Worm (Caenorhabditis elegans) whole organism, mixed stage, embryonic: ENCODE measurements around the gene mrpl-45.

Experiments
- bed-3 ChIP-seq: fragments of 200-800 bp; sonication (Bioruptor generic); optimal IDR thresholded peaks from 3 replicates; lab custom pipeline; 2018; ENCODE audit warnings: mild to moderate bottlenecking, missing genetic modification characterization, moderate library complexity, missing compliant biosample characterization
- blmp-1 ChIP-seq: fragments of 150-350 bp; optimal IDR thresholded peaks from 2 replicates; lab custom pipeline; 2014; ENCODE audit warnings: missing biosample characterization, missing genetic modification characterization
- ceh-83 ChIP-seq: fragments of 200-800 bp; sonication (Bioruptor generic); optimal IDR thresholded peaks from 2 replicates; lab custom pipeline; 2018; ENCODE audit warnings: mild to moderate bottlenecking, missing genetic modification characterization, missing compliant biosample characterization
- elt-1 ChIP-seq: sonication (generic microtip); optimal IDR thresholded peaks from 2 replicates; lab custom pipeline; 2017; ENCODE audit warnings: missing genetic modification characterization, mild to moderate bottlenecking, missing compliant biosample characterization, antibody characterized with exemption, moderate library complexity, borderline replicate concordance; ENCODE audit not compliant: insufficient read depth
- lin-13 ChIP-seq: fragments of 150-350 bp; optimal IDR thresholded peaks from 2 replicates; lab custom pipeline; 2014; ENCODE audit warnings: missing biosample characterization, missing genetic modification characterization
- mab-5 ChIP-seq: fragments of 150-350 bp; optimal IDR thresholded peaks from 2 replicates; lab custom pipeline; 2014; ENCODE audit warnings: missing biosample characterization, missing genetic modification characterization
- nhr-12 ChIP-seq: fragments of 150-350 bp; optimal IDR thresholded peaks from 2 replicates; lab custom pipeline; 2014; ENCODE audit warnings: missing biosample characterization, missing genetic modification characterization
- nhr-237 ChIP-seq: fragments of 150-350 bp; optimal IDR thresholded peaks from 2 replicates; lab custom pipeline; 2014; ENCODE audit warnings: missing biosample characterization, missing genetic modification characterization
- nhr-76 ChIP-seq: sonication (generic microtip); optimal IDR thresholded peaks from 2 replicates; lab custom pipeline; 2017; ENCODE audit warnings: missing biosample characterization, missing genetic modification characterization
- unc-120 ChIP-seq: sonication (generic microtip); optimal IDR thresholded peaks from 2 replicates; lab custom pipeline; 2017; ENCODE audit warnings: missing genetic modification characterization, missing compliant biosample characterization; ENCODE audit not compliant: poor library complexity, severe bottlenecking
- unc-39 ChIP-seq: fragments of 150-350 bp; optimal IDR thresholded peaks from 2 replicates; lab custom pipeline; 2014; ENCODE audit warnings: missing biosample characterization, missing genetic modification characterization
- ztf-11 ChIP-seq: fragments of 150-350 bp; optimal IDR thresholded peaks from 2 replicates; lab custom pipeline; 2014; ENCODE audit warnings: missing biosample characterization, missing genetic modification characterization

- no peak for TF ChIP-seq nhr-76
- no peak for TF ChIP-seq blmp-1 (tag; lab: Kevin White, UChicago)
- no peak for TF ChIP-seq elt-1 (tag; lab: Kevin White, UChicago)
- TF ChIP-seq unc-39 (tag; lab: Kevin White, UChicago), result no peak
- no peak for TF ChIP-seq nhr-12 (tag; lab: Kevin White, UChicago)
- no peak for TF ChIP-seq lin-13
- TF ChIP-seq nhr-237 (tag; lab: Kevin White, UChicago), result no peak
- no peak for TF ChIP-seq ztf-11 (tag; lab: Kevin White, UChicago)
- no peak for TF ChIP-seq mab-5 (tag; lab: Kevin White, UChicago)
- TF ChIP-seq bed-3 (GFP tag; lab: Kevin White, UChicago), result no peak
- no peak for TF ChIP-seq ceh-83 (GFP tag; lab: Kevin White, UChicago)
- no peak for TF ChIP-seq unc-120 (tag; lab: Kevin White, UChicago)
These were observed 18.2 kb upstream of the mrpl-45 start for ce11 chrIII:1220012-1220411.
